Worm (Caenorhabditis elegans): Measurements from ENCODE around the gene C47D12.5.

Gene C47D12.5

ce11 chrII:11728545-11729105, 43.5 kb upstream of the C47D12.5 start, which contains the start of gene alh-8 (continued):
- TF ChIP-seq fos-1 (tag; optimal IDR thresholded peaks at IDR 0.05) (peak; percentile 57), mdl-1 (tag; optimal IDR thresholded peaks at IDR 0.05) (peak; percentile 91), ceh-82 (tag; optimal IDR thresholded peaks at IDR 0.05) (no peak), egl-27 (tag; optimal IDR thresholded peaks at IDR 0.05) (peak; percentile 52), lin-39 (tag; optimal IDR thresholded peaks at IDR 0.05) (no peak), nhr-129 (tag; optimal IDR thresholded peaks at IDR 0.05) (peak; percentile 69), dmd-4 (tag; optimal IDR thresholded peaks at IDR 0.05) (no peak), C34F6.9 (tag; optimal IDR thresholded peaks at IDR 0.05) (peak; percentile 59), sem-4 (tag; optimal IDR thresholded peaks at IDR 0.05) (no peak), F13H6.1 (tag; optimal IDR thresholded peaks at IDR 0.05) (peak; percentile 73), nhr-237 (tag; optimal IDR thresholded peaks at IDR 0.05) (no peak), ztf-4 (tag; optimal IDR thresholded peaks at IDR 0.05) (peak; percentile 7), zag-1 (tag; optimal IDR thresholded peaks at IDR 0.05) (no peak)

- TF ChIP-seq mab-5 (tag; optimal IDR thresholded peaks at IDR 0.05) (no peak), sem-4 (tag; optimal IDR thresholded peaks at IDR 0.05) (no peak), skn-1 (tag; optimal IDR thresholded peaks at IDR 0.05) (no peak), nhr-237 (tag; optimal IDR thresholded peaks at IDR 0.05) (no peak), blmp-1 (tag; optimal IDR thresholded peaks at IDR 0.05; ENCODE audit: insufficient read depth) (no peak), R02D3.7 (tag; optimal IDR thresholded peaks at IDR 0.05) (no peak), ztf-4 (tag; optimal IDR thresholded peaks at IDR 0.05) (no peak), unc-55 (GFP tag; optimal IDR thresholded peaks at IDR 0.05) (no peak), nhr-6 (tag; optimal IDR thresholded peaks at IDR 0.05) (no peak)
Observed at ce11 chrII:11727438-11727837, 42.4 kb upstream of the C47D12.5 start.

- TF ChIP-seq C34F6.9 (tag; optimal IDR thresholded peaks at IDR 0.05) (no peak), ztf-4 (tag; optimal IDR thresholded peaks at IDR 0.05) (peak; percentile 38), mdl-1 (tag; optimal IDR thresholded peaks at IDR 0.05) (no peak)
Observed at ce11 chrII:11726470-11727106, 41.5 kb upstream of the C47D12.5 start, which contains the start of gene F13D12.5. Gene F13D12.5 (plus strand): TSS chrII:11726814.

ce11 chrII:11725615-11726014, 40.5 kb upstream of the C47D12.5 start:
- TF ChIP-seq dmd-4 (tag; optimal IDR thresholded peaks at IDR 0.05), result no peak
- no peak for TF ChIP-seq zag-1 (tag; optimal IDR thresholded peaks at IDR 0.05)
- TF ChIP-seq egl-27 (tag; optimal IDR thresholded peaks at IDR 0.05), result no peak
- TF ChIP-seq C34F6.9 (tag; optimal IDR thresholded peaks at IDR 0.05), result no peak
- TF ChIP-seq nhr-21 (tag; optimal IDR thresholded peaks at IDR 0.05), result no peak
- TF ChIP-seq fos-1 (tag; optimal IDR thresholded peaks at IDR 0.05), result no peak
- no peak for TF ChIP-seq ztf-1 (GFP tag; conservative IDR thresholded peaks at IDR 0.05)
- TF ChIP-seq F13H6.1 (tag; optimal IDR thresholded peaks at IDR 0.05), result no peak
- no peak for TF ChIP-seq sem-4 (tag; optimal IDR thresholded peaks at IDR 0.05)
- no peak for TF ChIP-seq nhr-25 (tag; optimal IDR thresholded peaks at IDR 0.05)
- TF ChIP-seq R02D3.7 (tag; optimal IDR thresholded peaks at IDR 0.05), result no peak
- TF ChIP-seq unc-55 (GFP tag; optimal IDR thresholded peaks at IDR 0.05), result no peak
- TF ChIP-seq unc-62 (GFP tag; optimal IDR thresholded peaks at IDR 0.05), result no peak
- no peak for TF ChIP-seq mab-5 (tag; optimal IDR thresholded peaks at IDR 0.05)
- TF ChIP-seq elt-3 (tag; optimal IDR thresholded peaks at IDR 0.05), result no peak

DNA sequence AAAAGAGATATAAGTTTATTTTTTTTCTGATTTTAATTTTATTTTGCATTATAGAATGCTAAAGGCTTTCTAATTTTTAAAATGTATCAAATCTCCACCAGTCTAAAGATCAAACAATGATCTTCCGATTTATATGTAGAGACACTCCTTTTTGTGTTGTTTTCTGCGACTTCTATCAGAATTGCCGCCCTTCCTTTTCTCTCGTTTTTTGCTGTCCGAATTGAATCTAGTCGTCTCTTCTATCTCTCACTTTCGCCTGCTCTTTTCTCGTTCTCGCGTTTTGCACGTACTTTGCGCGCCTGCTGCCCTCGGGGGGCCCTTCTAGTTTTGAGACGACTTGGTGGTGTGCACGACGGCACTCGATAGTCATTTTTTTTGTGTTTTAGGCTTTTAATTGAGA, 39.3 kb upstream of the C47D12.5 start:
- no peak for TF ChIP-seq peb-1 (tag; optimal IDR thresholded peaks at IDR 0.05)
- TF ChIP-seq nhr-11 (tag; optimal IDR thresholded peaks at IDR 0.05), result no peak
- no peak for TF ChIP-seq unc-39 (tag; optimal IDR thresholded peaks at IDR 0.05)
- peak in 1 of 2 experiments; percentile 65 for TF ChIP-seq lsy-2 (tag; optimal IDR thresholded peaks at IDR 0.05)
- TF ChIP-seq nhr-12 (tag; optimal IDR thresholded peaks at IDR 0.05), result no peak
- TF ChIP-seq alr-1 (tag; optimal IDR thresholded peaks at IDR 0.05), result no peak
- TF ChIP-seq R02D3.7 (tag; optimal IDR thresholded peaks at IDR 0.05), result no peak
- TF ChIP-seq lin-39 (tag; optimal IDR thresholded peaks at IDR 0.05), result no peak
- peak; percentile 80 for TF ChIP-seq C34F6.9 (tag; optimal IDR thresholded peaks at IDR 0.05)
- TF ChIP-seq ceh-82 (tag; optimal IDR thresholded peaks at IDR 0.05), result no peak
- peak; percentile 48 for TF ChIP-seq sma-9 (GFP tag; optimal IDR thresholded peaks at IDR 0.05)
- no peak for TF ChIP-seq sma-9 (tag; optimal IDR thresholded peaks at IDR 0.05)
- TF ChIP-seq gmeb-1 (tag; optimal IDR thresholded peaks at IDR 0.05), result no peak
- peak; percentile 42 for TF ChIP-seq nhr-129 (tag; optimal IDR thresholded peaks at IDR 0.05)
- no peak for TF ChIP-seq elt-3 (tag; optimal IDR thresholded peaks at IDR 0.05)
- TF ChIP-seq crh-2 (tag; optimal IDR thresholded peaks at IDR 0.05), result peak; percentile 64
- peak; percentile 4 to 13 for TF ChIP-seq mdl-1 (tag; optimal IDR thresholded peaks at IDR 0.05)
- no peak for TF ChIP-seq nhr-237 (tag; optimal IDR thresholded peaks at IDR 0.05)
- TF ChIP-seq nhr-77 (tag; optimal IDR thresholded peaks at IDR 0.05), result no peak
- TF ChIP-seq sem-4 (tag; optimal IDR thresholded peaks at IDR 0.05), result peak; percentile 65
- TF ChIP-seq nhr-25 (tag; optimal IDR thresholded peaks at IDR 0.05), result peak; percentile 52
- no peak for TF ChIP-seq ztf-1 (GFP tag; conservative IDR thresholded peaks at IDR 0.05)
- TF ChIP-seq sma-3 (GFP tag; optimal IDR thresholded peaks at IDR 0.05), result no peak
- TF ChIP-seq Y55F3AM.14 (GFP tag; optimal IDR thresholded peaks at IDR 0.05), result no peak
- no peak for TF ChIP-seq nhr-23 (tag; optimal IDR thresholded peaks at IDR 0.05)
- TF ChIP-seq ama-1 (optimal IDR thresholded peaks at IDR 0.05), result no peak
- peak; percentile 41 for TF ChIP-seq egl-27 (tag; optimal IDR thresholded peaks at IDR 0.05)
- TF ChIP-seq ZK546.5 (tag; optimal IDR thresholded peaks at IDR 0.05), result no peak
- TF ChIP-seq unc-62 (GFP tag; optimal IDR thresholded peaks at IDR 0.05), result no peak
- TF ChIP-seq mbf-1 (tag; optimal IDR thresholded peaks at IDR 0.05), result no peak
- TF ChIP-seq dmd-4 (tag; optimal IDR thresholded peaks at IDR 0.05), result no peak
- peak; percentile 18 for TF ChIP-seq mab-5 (tag; optimal IDR thresholded peaks at IDR 0.05)
